Fruit fly (Drosophila melanogaster): ENCODE results near the gene CG4911.

The CG4911 gene

DNA sequence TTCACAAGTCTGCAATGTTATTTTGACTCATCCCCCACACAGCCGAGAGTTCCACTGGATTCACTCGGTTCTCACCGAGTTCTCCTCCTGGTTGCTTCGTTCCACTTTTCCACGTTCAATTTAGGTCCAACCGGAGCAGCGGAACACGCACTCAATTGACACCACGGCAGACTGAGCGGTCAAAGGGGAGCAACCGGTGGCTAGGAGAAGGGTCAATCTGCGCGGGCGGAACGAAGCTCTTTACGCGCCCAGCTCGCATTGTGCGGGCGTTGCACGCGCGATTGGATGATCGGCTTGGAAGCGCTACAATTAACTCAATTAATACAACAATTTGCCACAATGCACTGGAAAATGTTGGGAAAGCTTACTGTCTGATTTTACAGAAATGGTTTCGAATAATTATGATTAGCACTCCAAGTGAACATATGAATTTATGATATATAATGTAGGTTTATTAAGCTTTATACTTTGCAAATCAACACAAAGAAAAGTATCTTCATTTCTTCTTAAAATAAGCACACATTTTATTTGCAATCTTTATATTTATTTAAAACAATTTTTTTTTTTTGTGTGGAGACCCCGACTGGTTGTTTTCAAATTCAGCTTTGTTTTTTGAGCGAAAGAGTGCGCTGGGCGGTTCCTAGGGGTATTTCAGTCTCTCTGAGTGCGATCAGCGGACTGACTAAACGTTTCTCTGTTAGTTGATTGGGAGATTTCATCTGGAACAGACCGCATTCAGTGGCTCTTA, 20.0 kb upstream of the CG4911 start, which contains the start of gene CG32032 (continued):
- TF ChIP-seq z (GFP tag; IDR thresholded peaks at IDR 0.05) (peak; percentile 68), NC2α (GFP tag; optimal IDR thresholded peaks at IDR 0.05) (no peak), sqz (GFP tag; optimal IDR thresholded peaks at IDR 0.05) (no peak), CG12659 (GFP tag; optimal IDR thresholded peaks at IDR 0.05) (peak; percentile 13), lmd (GFP tag; IDR thresholded peaks at IDR 0.05) (peak; percentile 27; the same call in 1 of the 2 replicates), slbo (GFP tag; IDR thresholded peaks at IDR 0.05) (peak; percentile 33; the same call in 1 of the 2 replicates), C15 (GFP tag; IDR thresholded peaks at IDR 0.05) (no peak), Hmr (GFP tag; optimal IDR thresholded peaks at IDR 0.05) (peak; percentile 51), wor (GFP tag; IDR thresholded peaks at IDR 0.05) (no peak), chif (GFP tag; optimal IDR thresholded peaks at IDR 0.05) (no peak), her (GFP tag; optimal IDR thresholded peaks at IDR 0.05) (no peak), Xbp1 (GFP tag; optimal IDR thresholded peaks at IDR 0.05) (peak; percentile 7), E2f2 (GFP tag; IDR thresholded peaks at IDR 0.05) (0 out of 2 replicates have a peak, but pooled peaks have one; percentile 12), MESR4 (GFP tag; optimal IDR thresholded peaks at IDR 0.05) (no peak), lilli (GFP tag; optimal IDR thresholded peaks at IDR 0.05) (no peak), CG16813 (GFP tag; IDR thresholded peaks at IDR 0.05; ENCODE audit: partially characterized antibody) (no peak), zfh2 (GFP tag; optimal IDR thresholded peaks at IDR 0.05) (no peak), BEAF-32 (GFP tag; optimal IDR thresholded peaks at IDR 0.05) (no peak), CG13775 (GFP tag; optimal IDR thresholded peaks at IDR 0.05) (no peak), Gug (GFP tag; IDR thresholded peaks at IDR 0.05) (no peak), wdn (GFP tag; IDR thresholded peaks at IDR 0.05) (0 out of 2 replicates have a peak, but pooled peaks have one; percentile 5), CG3995 (GFP tag; optimal IDR thresholded peaks at IDR 0.05) (no peak), Sry-δ (GFP tag; optimal IDR thresholded peaks at IDR 0.05) (no peak), disco-r (GFP tag; optimal IDR thresholded peaks at IDR 0.05) (no peak), dysf (GFP tag; IDR thresholded peaks at IDR 0.05) (0 out of 3 replicates have a peak, but pooled peaks have one; percentile 47), CG11456 (GFP tag; IDR thresholded peaks at IDR 0.05) (0 out of 3 replicates have a peak, but pooled peaks have one; percentile 62), CG15479 (GFP tag; optimal IDR thresholded peaks at IDR 0.05) (no peak), Usf (GFP tag; optimal IDR thresholded peaks at IDR 0.05) (no peak), Hr78 (GFP tag; optimal IDR thresholded peaks at IDR 0.05) (peak in 1 of 2 experiments; percentile 64), jigr1 (GFP tag; IDR thresholded peaks at IDR 0.05) (no peak), ssp (GFP tag; IDR thresholded peaks at IDR 0.05) (no peak), Tbp (GFP tag; optimal IDR thresholded peaks at IDR 0.05) (no peak), CG1647 (GFP tag; optimal IDR thresholded peaks at IDR 0.05) (no peak), GATAe (GFP tag; conservative IDR thresholded peaks at IDR 0.05) (no peak), zfh1 (GFP tag; IDR thresholded peaks at IDR 0.05) (no peak), onecut (GFP tag; IDR thresholded peaks at IDR 0.05) (no peak), CG18476 (GFP tag; optimal IDR thresholded peaks at IDR 0.05) (no peak), CG13123 (GFP tag; optimal IDR thresholded peaks at IDR 0.05) (no peak), CG10209 (GFP tag; optimal IDR thresholded peaks at IDR 0.05) (no peak), CG34376 (GFP tag; optimal IDR thresholded peaks at IDR 0.05) (no peak), CG8944 (GFP tag; optimal IDR thresholded peaks at IDR 0.05) (no peak), Myb (GFP tag; optimal IDR thresholded peaks at IDR 0.05) (no peak), nerfin-2 (GFP tag; IDR thresholded peaks at IDR 0.05; ENCODE audit: partially characterized antibody) (no peak), sug (tag; optimal IDR thresholded peaks at IDR 0.05) (no peak), CG12942 (GFP tag; optimal IDR thresholded peaks at IDR 0.05) (no peak), CG13624 (GFP tag; optimal IDR thresholded peaks at IDR 0.05) (no peak), CG10565 (GFP tag; optimal IDR thresholded peaks at IDR 0.05) (no peak), pita (GFP tag; optimal IDR thresholded peaks at IDR 0.05) (no peak), zf30C (GFP tag; optimal IDR thresholded peaks at IDR 0.05) (peak; percentile 29), CG17361 (GFP tag; IDR thresholded peaks at IDR 0.05) (no peak)
